Fruit fly (Drosophila melanogaster): ENCODE data around the gene CG32532.

The CG32532 gene

dm6 chrX:19491984-19492584 is 55.2 kb downstream of the CG32532 start, which contains the start of the genes pcm and ND-18 (continued):
- TF ChIP-seq CG16813 (GFP tag; IDR thresholded peaks at IDR 0.05; ENCODE audit: partially characterized antibody), result no peak
- TF ChIP-seq CG32532 (GFP tag; IDR thresholded peaks at IDR 0.05), result no peak
- no peak for TF ChIP-seq CG33213 (GFP tag; optimal IDR thresholded peaks at IDR 0.05)
- no peak for TF ChIP-seq ato (GFP tag; IDR thresholded peaks at IDR 0.05; ENCODE audit: partially characterized antibody)
- TF ChIP-seq D19B (GFP tag; optimal IDR thresholded peaks at IDR 0.05), result no peak
- TF ChIP-seq CG13296 (GFP tag; optimal IDR thresholded peaks at IDR 0.05), result no peak
- TF ChIP-seq Sin3A (optimal IDR thresholded peaks at IDR 0.05), result peak; percentile 90
- no peak for TF ChIP-seq Ada2b (GFP tag; IDR thresholded peaks at IDR 0.05)
- TF ChIP-seq E2f2 (GFP tag; IDR thresholded peaks at IDR 0.05), result peak; percentile 74
- TF ChIP-seq pros (GFP tag; optimal IDR thresholded peaks at IDR 0.05), result no peak
- no peak for TF ChIP-seq grn (GFP tag; optimal IDR thresholded peaks at IDR 0.05)
- no peak for TF ChIP-seq Xbp1 (GFP tag; optimal IDR thresholded peaks at IDR 0.05)
- TF ChIP-seq CG43689 (GFP tag; IDR thresholded peaks at IDR 0.05), result no peak
- no peak for TF ChIP-seq sqz (GFP tag; optimal IDR thresholded peaks at IDR 0.05)
- no peak for TF ChIP-seq CG18476 (GFP tag; optimal IDR thresholded peaks at IDR 0.05)
- TF ChIP-seq tna (GFP tag; IDR thresholded peaks at IDR 0.05; ENCODE audit: partially characterized antibody), result no peak
- no peak for TF ChIP-seq CG6175 (GFP tag; IDR thresholded peaks at IDR 0.05)
- no peak for TF ChIP-seq Antp (GFP tag; optimal IDR thresholded peaks at IDR 0.05)
- TF ChIP-seq CG12155 (GFP tag; optimal IDR thresholded peaks at IDR 0.05), result no peak
- no peak for TF ChIP-seq CG4282 (GFP tag; optimal IDR thresholded peaks at IDR 0.05)
- TF ChIP-seq danr (GFP tag; IDR thresholded peaks at IDR 0.05), result no peak
- no peak for TF ChIP-seq sisA (GFP tag; IDR thresholded peaks at IDR 0.05)
- TF ChIP-seq Ets97D (GFP tag; optimal IDR thresholded peaks at IDR 0.05), result peak; percentile 38
- no peak for TF ChIP-seq schlank (tag; optimal IDR thresholded peaks at IDR 0.05)
- no peak for TF ChIP-seq twi (tag; optimal IDR thresholded peaks at IDR 0.05)

dm6 chrX:19485057-19485456 is 62.2 kb downstream of the CG32532 start:
- TF ChIP-seq bsh (GFP tag; optimal IDR thresholded peaks at IDR 0.05), result peak in 1 of 2 experiments; percentile 73
- no peak for TF ChIP-seq org-1 (GFP tag; optimal IDR thresholded peaks at IDR 0.05)
- no peak for TF ChIP-seq CG11247 (GFP tag; IDR thresholded peaks at IDR 0.05)
- no peak for TF ChIP-seq CG18764 (GFP tag; optimal IDR thresholded peaks at IDR 0.05)
- no peak for TF ChIP-seq Aef1 (GFP tag; IDR thresholded peaks at IDR 0.05)
- 0 out of 2 replicates have a peak, but pooled peaks have one; percentile 22 for TF ChIP-seq Drgx (GFP tag; IDR thresholded peaks at IDR 0.05)
- peak; percentile 95 for TF ChIP-seq nom (GFP tag; optimal IDR thresholded peaks at IDR 0.05)
- TF ChIP-seq Meics (GFP tag; optimal IDR thresholded peaks at IDR 0.05), result no peak
- TF ChIP-seq CG4617 (GFP tag; optimal IDR thresholded peaks at IDR 0.05; ENCODE audit: borderline replicate concordance), result no peak
- no peak for TF ChIP-seq CG7987 (GFP tag; optimal IDR thresholded peaks at IDR 0.05)
- TF ChIP-seq amos (GFP tag; IDR thresholded peaks at IDR 0.05; ENCODE audit: partially characterized antibody), result no peak
- TF ChIP-seq sens (GFP tag), result no peak
- no peak for TF ChIP-seq CG9817 (tag; optimal IDR thresholded peaks at IDR 0.05)
- no peak for TF ChIP-seq trh (GFP tag; optimal IDR thresholded peaks at IDR 0.05)
- no peak for TF ChIP-seq CG16815 (GFP tag; optimal IDR thresholded peaks at IDR 0.05)

Measured in whole organism, embryonic.